Worm (Caenorhabditis elegans) whole organism, early embryonic: ENCODE results near the gene sdz-37.

Experiments used
- B0310.2 ChIP-seq: sonication (generic microtip); optimal IDR thresholded peaks from 2 replicates; lab custom pipeline; 2016; ENCODE audit warnings: mild to moderate bottlenecking, missing genetic modification characterization, missing compliant biosample characterization
- F13C5.2 ChIP-seq: sonication (generic microtip); optimal IDR thresholded peaks from 2 replicates; lab custom pipeline; 2017; ENCODE audit warnings: mild to moderate bottlenecking, missing genetic modification characterization, inconsistent platforms, missing compliant biosample characterization
- aly-1 ChIP-seq: sonication (generic microtip); optimal IDR thresholded peaks from 2 replicates; lab custom pipeline; 2016; ENCODE audit warnings: missing genetic modification characterization, missing compliant biosample characterization
- ama-1 ChIP-seq: fragments of 150-350 bp; optimal IDR thresholded peaks from 2 replicates; lab custom pipeline; 2014
- ceh-13 ChIP-seq: fragments of 200-800 bp; sonication (Bioruptor generic); optimal IDR thresholded peaks from 2 replicates; lab custom pipeline; 2018; ENCODE audit warnings: mild to moderate bottlenecking, missing genetic modification characterization, missing compliant biosample characterization
- ceh-36 ChIP-seq: sonication (generic microtip); optimal IDR thresholded peaks from 2 replicates; lab custom pipeline; 2016; ENCODE audit warnings: missing genetic modification characterization, inconsistent platforms, missing compliant biosample characterization
- ets-7 ChIP-seq: sonication (generic microtip); optimal IDR thresholded peaks from 2 replicates; lab custom pipeline; 2016; ENCODE audit warnings: missing genotype, missing genetic modification characterization, missing compliant biosample characterization
- flt-1 ChIP-seq: fragments of 200-800 bp; sonication (Bioruptor generic); IDR thresholded peaks from 2 replicates; pipeline ENCODE4 v1.3.6; 2022; ENCODE audit warnings: missing genetic modification characterization, missing compliant biosample characterization
- hmbx-1 ChIP-seq: sonication (generic microtip); optimal IDR thresholded peaks from 2 replicates; lab custom pipeline; 2016; ENCODE audit warnings: mild to moderate bottlenecking, missing genetic modification characterization, missing compliant biosample characterization
- hmg-4 ChIP-seq: fragments of 200-800 bp; sonication (Bioruptor generic); optimal IDR thresholded peaks from 2 replicates; lab custom pipeline; 2018; ENCODE audit warnings: mild to moderate bottlenecking, missing genetic modification characterization, missing compliant biosample characterization
- hnd-1 ChIP-seq: sonication (generic microtip); optimal IDR thresholded peaks from 2 replicates; lab custom pipeline; 2016; ENCODE audit warnings: missing genetic modification characterization, missing compliant biosample characterization
- pes-1 ChIP-seq: fragments of 200-800 bp; sonication (Bioruptor generic); IDR thresholded peaks from 2 replicates; pipeline ENCODE4 v1.3.6; 2022; ENCODE audit warnings: missing genetic modification reagents, missing genetic modification characterization, missing compliant biosample characterization
- scrt-1 ChIP-seq: fragments of 200-800 bp; sonication (Bioruptor generic); IDR thresholded peaks from 2 replicates; pipeline ENCODE4 v1.3.6; 2022; ENCODE audit warnings: missing genetic modification characterization, missing compliant biosample characterization
- sea-1 ChIP-seq: fragments of 200-800 bp; sonication (Bioruptor generic); conservative IDR thresholded peaks from 2 replicates; pipeline ENCODE4 v1.3.6; 2022; ENCODE audit warnings: missing genetic modification characterization, missing compliant biosample characterization
- tbx-11 ChIP-seq: fragments of 200-800 bp; sonication (Bioruptor generic); IDR thresholded peaks from 2 replicates; pipeline ENCODE4 v1.3.6; 2022; ENCODE audit warnings: missing genetic modification characterization, missing compliant biosample characterization
- tbx-37 ChIP-seq: fragments of 200-800 bp; sonication (Bioruptor generic); conservative IDR thresholded peaks from 2 replicates; pipeline ENCODE4 v1.3.6; 2022; ENCODE audit warnings: missing genetic modification reagents, missing genetic modification characterization, missing compliant biosample characterization
- tra-4 ChIP-seq: sonication (generic microtip); optimal IDR thresholded peaks from 2 replicates; lab custom pipeline; 2017; ENCODE audit warnings: missing genetic modification characterization, missing compliant biosample characterization

sdz-37 gene

DNA sequence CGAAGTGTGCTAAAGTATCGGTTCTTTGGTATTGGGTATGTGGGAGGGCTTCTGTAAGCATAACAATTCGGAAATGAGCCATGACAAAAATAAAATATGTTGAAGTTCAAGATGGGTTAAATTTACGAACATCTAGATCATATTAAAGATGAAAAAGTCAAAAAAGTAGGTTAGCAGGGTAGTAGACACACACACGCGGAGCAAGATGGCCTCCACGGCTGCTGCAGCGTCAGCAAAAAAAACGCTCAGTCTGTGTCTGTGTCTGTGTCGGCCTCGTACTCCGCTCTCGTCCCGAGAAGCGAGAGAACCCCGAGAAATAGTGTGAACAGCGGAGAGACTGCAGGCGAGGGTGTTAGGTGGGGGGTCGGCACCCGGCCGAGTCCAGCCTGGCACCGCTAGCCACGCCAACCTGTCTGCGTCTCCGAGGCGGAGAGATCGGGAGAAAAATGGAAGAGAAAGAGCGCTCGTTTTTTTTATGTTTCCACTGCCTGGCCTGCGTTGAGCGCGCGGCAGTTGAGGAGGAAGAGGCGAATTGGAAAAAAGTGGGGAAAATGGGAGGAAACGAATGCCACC, 37.9 kb downstream of the sdz-37 start, which contains the start of gene myrf-1:
Gene myrf-1, minus strand, starts transcription at position 51 of the 573 bp plus-strand sequence.
- TF ChIP-seq aly-1 (tag; lab: Kevin White, UChicago) (no peak), tbx-37 (GFP tag; lab: Robert Waterston, UW) (no peak), sea-1 (GFP tag; lab: Robert Waterston, UW) (no peak), F13C5.2 (tag; lab: Kevin White, UChicago) (peak; percentile 69), tbx-11 (GFP tag; lab: Robert Waterston, UW) (no peak), scrt-1 (GFP tag; lab: Robert Waterston, UW) (0 out of 2 replicates have a peak, but pooled peaks have one; percentile 45), hmbx-1 (tag; lab: Kevin White, UChicago) (no peak), hmg-4 (GFP tag; lab: Kevin White, UChicago) (peak; percentile 86), tra-4 (tag; lab: Kevin White, UChicago) (no peak), B0310.2 (tag; lab: Kevin White, UChicago) (no peak), ceh-13 (GFP tag; lab: Kevin White, UChicago) (no peak), ets-7 (tag; lab: Kevin White, UChicago) (no peak), pes-1 (GFP tag; lab: Robert Waterston, UW) (no peak), ceh-36 (tag; lab: Kevin White, UChicago) (peak; percentile 18), flt-1 (GFP tag; lab: Robert Waterston, UW) (peak; percentile 55; the same call in 1 of the 2 replicates), ama-1 (lab: Kevin White, UChicago) (no peak), hnd-1 (tag; lab: Kevin White, UChicago) (no peak)

DNA sequence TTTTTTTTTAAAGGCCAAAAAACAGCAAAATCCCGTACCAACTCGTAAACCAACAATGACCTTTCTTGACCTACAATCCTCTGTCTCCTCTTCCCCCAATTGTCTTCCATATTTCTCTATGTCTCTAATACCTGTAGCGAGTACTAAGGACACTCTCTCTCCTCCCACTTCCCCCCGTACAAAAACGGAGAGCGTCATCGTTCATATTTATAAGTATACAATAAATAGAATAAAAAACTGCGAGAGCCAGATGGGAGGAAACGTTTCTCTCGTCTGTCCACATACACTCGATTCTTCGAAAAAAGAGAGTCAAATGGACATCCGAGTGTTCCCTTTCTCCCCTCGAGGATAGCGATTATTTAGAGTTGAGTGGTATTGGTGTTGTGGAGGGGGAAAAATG, 40.1 kb downstream of the sdz-37 start:
- TF ChIP-seq pes-1 (GFP tag; lab: Robert Waterston, UW) (no peak), tra-4 (tag; lab: Kevin White, UChicago) (no peak), hmg-4 (GFP tag; lab: Kevin White, UChicago) (peak; percentile 72)

DNA sequence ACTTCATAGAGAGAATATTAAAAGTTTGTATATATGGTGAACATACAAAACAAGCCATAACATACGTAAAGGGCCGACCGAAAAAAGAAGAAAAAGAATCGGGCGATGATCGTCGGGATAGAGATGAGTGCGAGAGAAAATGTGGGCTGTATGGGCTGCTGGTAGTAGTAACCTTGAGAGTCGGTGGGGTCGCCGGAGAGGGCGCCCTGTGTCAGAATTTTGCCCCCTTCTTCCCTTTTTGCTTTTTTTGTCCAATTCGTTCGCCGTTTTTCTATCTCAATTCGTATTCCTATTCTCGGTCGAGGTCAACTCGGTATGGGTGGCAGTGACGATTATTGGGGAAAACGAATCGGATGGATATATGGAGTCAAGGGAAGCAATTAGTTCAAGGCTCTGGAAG, 41.3 kb downstream of the sdz-37 start:
- no peak for TF ChIP-seq aly-1 (tag; lab: Kevin White, UChicago)
- no peak for TF ChIP-seq scrt-1 (GFP tag; lab: Robert Waterston, UW)
- TF ChIP-seq ceh-13 (GFP tag; lab: Kevin White, UChicago) = no peak
- peak; percentile 18 for TF ChIP-seq hmg-4 (GFP tag; lab: Kevin White, UChicago)
- no peak for TF ChIP-seq ama-1 (lab: Kevin White, UChicago)
- TF ChIP-seq hmbx-1 (tag; lab: Kevin White, UChicago) = no peak
- no peak for TF ChIP-seq B0310.2 (tag; lab: Kevin White, UChicago)

DNA sequence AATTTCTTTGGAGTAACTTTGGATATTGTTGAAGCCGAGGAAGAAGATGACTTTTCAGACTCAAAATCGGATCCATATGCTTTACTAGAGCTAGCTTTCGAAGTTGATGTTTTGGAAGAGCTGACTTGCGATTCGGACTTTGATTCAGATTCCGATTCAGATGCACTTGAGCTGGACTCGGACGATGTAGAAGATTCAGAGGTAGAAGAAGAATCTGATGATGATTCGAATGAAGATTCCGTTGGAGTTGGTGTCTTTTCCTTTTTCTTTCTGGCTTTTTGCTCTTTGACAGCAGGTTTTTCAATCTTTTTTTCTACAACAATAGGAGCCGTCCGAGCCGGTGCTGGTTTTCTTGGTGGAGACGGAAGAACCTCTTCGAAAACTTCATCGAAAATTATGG, 43.2 kb downstream of the sdz-37 start:
- TF ChIP-seq aly-1 (tag; lab: Kevin White, UChicago) = no peak
- TF ChIP-seq F13C5.2 (tag; lab: Kevin White, UChicago) = no peak
- no peak for TF ChIP-seq ets-7 (tag; lab: Kevin White, UChicago)
- TF ChIP-seq scrt-1 (GFP tag; lab: Robert Waterston, UW) = no peak
- TF ChIP-seq ama-1 (lab: Kevin White, UChicago) = no peak
- TF ChIP-seq tbx-11 (GFP tag; lab: Robert Waterston, UW) = no peak
- TF ChIP-seq pes-1 (GFP tag; lab: Robert Waterston, UW) = no peak
- no peak for TF ChIP-seq ceh-13 (GFP tag; lab: Kevin White, UChicago)
- no peak for TF ChIP-seq flt-1 (GFP tag; lab: Robert Waterston, UW)
- no peak for TF ChIP-seq ceh-36 (tag; lab: Kevin White, UChicago)
- TF ChIP-seq hnd-1 (tag; lab: Kevin White, UChicago) = no peak
- no peak for TF ChIP-seq hmbx-1 (tag; lab: Kevin White, UChicago)
- TF ChIP-seq tra-4 (tag; lab: Kevin White, UChicago) = no peak
- TF ChIP-seq tbx-37 (GFP tag; lab: Robert Waterston, UW) = no peak
- TF ChIP-seq B0310.2 (tag; lab: Kevin White, UChicago) = no peak

DNA sequence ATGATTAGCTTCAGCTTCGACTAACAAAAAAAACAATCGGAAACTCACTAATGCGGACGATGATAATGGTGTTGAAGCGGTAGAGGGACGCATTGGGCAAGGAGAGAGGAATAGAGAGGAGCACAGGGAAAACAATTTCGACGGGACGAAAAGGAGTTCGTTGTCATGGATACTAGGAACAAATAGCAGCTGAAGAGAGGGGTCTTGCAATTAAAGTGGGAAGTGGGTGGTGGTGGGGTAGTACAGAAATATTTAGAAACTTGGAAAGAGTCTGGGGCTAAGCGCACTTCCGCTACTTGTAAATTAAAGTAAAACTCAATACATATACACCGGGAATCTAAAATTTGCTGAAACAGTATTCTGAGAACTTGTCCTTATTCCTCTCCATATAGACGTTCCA, 45.1 kb downstream of the sdz-37 start, which contains the start of gene F59B10.2:
Gene F59B10.2, minus strand, starts transcription at position 101 of the 400 bp plus-strand sequence.
- TF ChIP-seq ceh-36 (tag; lab: Kevin White, UChicago) (no peak), sea-1 (GFP tag; lab: Robert Waterston, UW) (no peak), ets-7 (tag; lab: Kevin White, UChicago) (no peak), ama-1 (lab: Kevin White, UChicago) (no peak), ceh-13 (GFP tag; lab: Kevin White, UChicago) (no peak), hmbx-1 (tag; lab: Kevin White, UChicago) (no peak), tra-4 (tag; lab: Kevin White, UChicago) (no peak), tbx-37 (GFP tag; lab: Robert Waterston, UW) (no peak), B0310.2 (tag; lab: Kevin White, UChicago) (no peak), F13C5.2 (tag; lab: Kevin White, UChicago) (no peak), scrt-1 (GFP tag; lab: Robert Waterston, UW) (no peak)

DNA sequence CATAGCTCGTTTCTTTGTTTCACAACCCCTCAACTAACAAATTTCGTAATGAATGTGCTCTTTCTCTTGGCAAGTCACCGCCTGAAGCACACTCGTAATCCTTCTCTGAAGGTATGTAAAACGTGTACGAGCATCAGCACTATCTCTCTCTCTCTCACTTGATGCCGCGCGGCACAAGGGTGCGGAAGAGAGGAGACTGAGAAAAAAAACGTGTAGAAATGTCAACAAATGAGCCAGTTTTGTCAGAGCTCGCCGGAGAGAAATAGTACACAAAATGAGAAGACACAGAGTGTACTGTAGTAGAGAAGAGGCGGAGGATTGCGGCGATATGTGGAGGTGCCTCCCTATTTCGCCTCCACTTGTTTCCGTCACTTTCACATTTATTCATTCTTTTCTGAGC, 45.6 kb downstream of the sdz-37 start, which contains the start of gene F59B10.3:
Gene F59B10.3, plus strand, starts transcription at position 301 of the 400 bp plus-strand sequence.
- TF ChIP-seq flt-1 (GFP tag; lab: Robert Waterston, UW) (no peak), scrt-1 (GFP tag; lab: Robert Waterston, UW) (no peak), tbx-11 (GFP tag; lab: Robert Waterston, UW) (no peak), B0310.2 (tag; lab: Kevin White, UChicago) (no peak), aly-1 (tag; lab: Kevin White, UChicago) (no peak), hnd-1 (tag; lab: Kevin White, UChicago) (no peak), sea-1 (GFP tag; lab: Robert Waterston, UW) (no peak)

DNA sequence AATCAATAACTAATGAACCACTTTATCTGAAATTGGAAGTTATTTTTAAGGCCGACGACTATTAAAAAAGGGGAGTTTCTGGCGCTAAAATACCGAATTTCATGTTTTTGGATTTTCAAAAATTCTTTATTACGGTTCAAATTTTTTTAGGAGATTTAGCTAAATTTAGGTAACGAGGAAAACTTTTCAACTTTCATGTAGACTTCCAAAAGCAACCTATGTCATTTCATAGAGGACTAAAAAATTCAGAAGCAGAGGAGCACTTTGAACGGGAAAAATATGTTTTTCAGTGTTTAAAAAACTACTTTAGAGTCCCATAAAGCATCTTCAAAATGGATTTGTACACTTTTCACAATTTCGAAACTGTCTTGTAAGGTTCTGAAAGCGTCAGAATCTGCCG, 48.7 kb downstream of the sdz-37 start:
- TF ChIP-seq ceh-13 (GFP tag; lab: Kevin White, UChicago) = no peak
- TF ChIP-seq tra-4 (tag; lab: Kevin White, UChicago) = no peak
- no peak for TF ChIP-seq aly-1 (tag; lab: Kevin White, UChicago)
- TF ChIP-seq B0310.2 (tag; lab: Kevin White, UChicago) = no peak
- no peak for TF ChIP-seq scrt-1 (GFP tag; lab: Robert Waterston, UW)
- no peak for TF ChIP-seq pes-1 (GFP tag; lab: Robert Waterston, UW)
- no peak for TF ChIP-seq ets-7 (tag; lab: Kevin White, UChicago)
- TF ChIP-seq hnd-1 (tag; lab: Kevin White, UChicago) = no peak
- no peak for TF ChIP-seq hmbx-1 (tag; lab: Kevin White, UChicago)
- no peak for TF ChIP-seq ama-1 (lab: Kevin White, UChicago)
- no peak for TF ChIP-seq flt-1 (GFP tag; lab: Robert Waterston, UW)
